Worm (Caenorhabditis elegans): ENCODE results near the gene mob-3.

DNA sequence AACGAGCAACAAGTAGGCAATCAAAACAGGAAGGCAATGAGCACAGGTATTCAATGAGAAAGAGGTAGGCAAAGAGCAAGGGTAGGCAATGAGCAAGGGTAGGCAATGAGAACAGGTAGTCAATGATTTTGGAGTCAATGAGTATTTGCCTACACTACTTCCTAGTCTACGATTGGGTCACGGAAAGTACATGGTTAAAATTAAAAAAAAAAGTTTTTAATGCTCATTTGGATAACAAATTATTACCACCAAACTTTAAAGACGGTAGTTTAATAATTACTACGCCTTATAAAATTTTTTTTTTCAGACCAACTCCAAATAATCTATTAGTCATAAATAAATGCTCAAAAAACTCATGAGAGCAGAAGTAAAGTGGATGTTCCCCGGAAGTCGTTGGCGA lies 7.0 kb downstream of the mob-3 start, which contains the start of gene ptp-8:
- TF ChIP-seq lir-3 (tag; optimal IDR thresholded peaks at IDR 0.05; ENCODE audit: poor library complexity) (no peak), lsy-2 (tag; optimal IDR thresholded peaks at IDR 0.05) (no peak), nhr-85 (tag) (no peak), ama-1 (optimal IDR thresholded peaks at IDR 0.05) (no peak)
